Fruit fly (Drosophila melanogaster): ENCODE results near the gene CG15332.

CG15332 gene

dm6 chrX:7933210-7933915, 22.4 kb downstream of the CG15332 start, which contains the start of the genes Dhdds and RpS14a (continued):
- TF ChIP-seq Hr39 (GFP tag; optimal IDR thresholded peaks at IDR 0.05) (peak; percentile 50), ss (GFP tag; optimal IDR thresholded peaks at IDR 0.05) (peak in 1 of 2 experiments; percentile 61), Hr4 (GFP tag; optimal IDR thresholded peaks at IDR 0.05) (no peak), CG7368 (GFP tag; optimal IDR thresholded peaks at IDR 0.05) (peak; percentile 35), CG6163 (GFP tag; IDR thresholded peaks at IDR 0.05) (0 out of 3 replicates have a peak, but pooled peaks have one; percentile 26), CG16779 (tag; optimal IDR thresholded peaks at IDR 0.05) (no peak)

dm6 chrX:7931028-7931549, 24.7 kb downstream of the CG15332 start, which contains the start of gene mahe:
mahe (minus strand) TSS chrX:7931382.
- TF ChIP-seq dsx (GFP tag; optimal IDR thresholded peaks at IDR 0.05; ENCODE audit: poor library complexity, severe bottlenecking) (no peak), CG32006 (GFP tag; optimal IDR thresholded peaks at IDR 0.05) (no peak), Smox (GFP tag; optimal IDR thresholded peaks at IDR 0.05) (no peak), salr (GFP tag; optimal IDR thresholded peaks at IDR 0.05) (no peak), svp (GFP tag) (peak; percentile 62), CG1621 (tag; optimal IDR thresholded peaks at IDR 0.05) (no peak), ss (GFP tag; optimal IDR thresholded peaks at IDR 0.05) (peak in 1 of 2 experiments; percentile 21), CG6276 (GFP tag; optimal IDR thresholded peaks at IDR 0.05) (no peak), cyc (GFP tag; optimal IDR thresholded peaks at IDR 0.05) (no peak), acj6 (GFP tag; optimal IDR thresholded peaks at IDR 0.05) (no peak), dac (GFP tag; optimal IDR thresholded peaks at IDR 0.05) (no peak), CG34406 (GFP tag; optimal IDR thresholded peaks at IDR 0.05) (no peak), pdm3 (GFP tag; optimal IDR thresholded peaks at IDR 0.05) (no peak), Eip75B (GFP tag; optimal IDR thresholded peaks at IDR 0.05) (no peak), CG11762 (GFP tag; optimal IDR thresholded peaks at IDR 0.05; ENCODE audit: insufficient read depth) (no peak), CG10631 (GFP tag; optimal IDR thresholded peaks at IDR 0.05) (no peak), Met (GFP tag; optimal IDR thresholded peaks at IDR 0.05) (no peak), Hr4 (GFP tag; optimal IDR thresholded peaks at IDR 0.05) (no peak), CG3919 (GFP tag; optimal IDR thresholded peaks at IDR 0.05) (no peak), Sox102F (GFP tag; optimal IDR thresholded peaks at IDR 0.05) (no peak), Lpt (GFP tag; optimal IDR thresholded peaks at IDR 0.05) (no peak), CG6808 (GFP tag; optimal IDR thresholded peaks at IDR 0.05) (no peak), CG8319 (GFP tag; optimal IDR thresholded peaks at IDR 0.05) (no peak), CG11902 (GFP tag; optimal IDR thresholded peaks at IDR 0.05) (no peak), net (GFP tag; optimal IDR thresholded peaks at IDR 0.05) (no peak), CG8632 (GFP tag; optimal IDR thresholded peaks at IDR 0.05) (no peak), Sox14 (GFP tag; optimal IDR thresholded peaks at IDR 0.05) (peak; percentile 11), CG10669 (GFP tag; optimal IDR thresholded peaks at IDR 0.05) (no peak), Sox15 (GFP tag; optimal IDR thresholded peaks at IDR 0.05) (no peak), Eip78C (GFP tag) (peak; percentile 44), CG16779 (tag; optimal IDR thresholded peaks at IDR 0.05) (no peak), CG31627 (GFP tag; optimal IDR thresholded peaks at IDR 0.05) (no peak), fd59A (GFP tag; optimal IDR thresholded peaks at IDR 0.05) (no peak), CG8119 (GFP tag; IDR thresholded peaks at IDR 0.05) (peak; percentile 26; the same call in 1 of the 3 replicates), eg (GFP tag; IDR thresholded peaks at IDR 0.05) (no peak)

Measured in whole organism, prepupa.